Worm (Caenorhabditis elegans) whole organism, L1 larva: ENCODE data around the gene F46C5.7.

Experiments
- ces-1 ChIP-seq: fragments of 150-350 bp; optimal IDR thresholded peaks from 2 replicates; lab custom pipeline; 2014; ENCODE audit warnings: missing biosample characterization, missing genetic modification reagents, missing genetic modification characterization
- fkh-10 ChIP-seq: sonication (generic microtip); optimal IDR thresholded peaks from 2 replicates; lab custom pipeline; 2017; ENCODE audit warnings: missing biosample characterization, missing genetic modification reagents, missing genetic modification characterization
- fos-1 ChIP-seq: fragments of 150-350 bp; optimal IDR thresholded peaks from 2 replicates; lab custom pipeline; 2014; ENCODE audit warnings: missing biosample characterization, missing genetic modification characterization
- sox-4 ChIP-seq: sonication (generic microtip); optimal IDR thresholded peaks from 2 replicates; lab custom pipeline; 2016; ENCODE audit warnings: missing genetic modification characterization, missing compliant biosample characterization
- unc-62 ChIP-seq: fragments of 150-350 bp; optimal IDR thresholded peaks from 2 replicates; lab custom pipeline; 2014; ENCODE audit warnings: missing biosample characterization, missing genetic modification reagents, missing genetic modification characterization

DNA sequence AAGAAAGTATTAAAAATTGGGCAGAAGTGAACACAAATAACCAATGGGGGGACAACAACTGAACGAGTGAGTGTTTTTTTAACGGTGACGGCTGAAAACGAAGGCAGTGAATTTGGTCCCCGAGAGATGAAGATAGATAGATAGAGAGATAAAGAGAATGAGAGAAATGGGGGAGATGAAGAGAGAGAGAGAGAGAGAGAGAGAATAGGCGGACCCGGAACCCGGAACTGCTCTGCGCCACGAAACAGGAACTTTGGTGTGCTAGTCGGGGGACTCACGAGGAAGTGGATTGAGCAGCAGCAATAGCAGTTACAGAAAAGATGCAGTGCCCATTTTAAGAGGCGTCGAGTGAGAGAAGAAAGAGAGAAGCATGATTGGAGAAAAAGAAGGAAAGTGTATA, 42.7 kb upstream of the F46C5.7 start:
- peak; percentile 94 for TF ChIP-seq fkh-10
- TF ChIP-seq sox-4 (tag; lab: Kevin White, UChicago) = no peak
- TF ChIP-seq fos-1 = peak; percentile 21
- no peak for TF ChIP-seq ces-1 (GFP tag; lab: Kevin White, UChicago)
- no peak for TF ChIP-seq unc-62 (GFP tag; lab: Kevin White, UChicago)
